Worm (Caenorhabditis elegans) whole organism, L3 larva: ENCODE results near the gene ocr-2.

Source experiments
- R02D3.7 ChIP-seq: fragments of 150-350 bp; optimal IDR thresholded peaks from 2 replicates; lab custom pipeline; 2014; ENCODE audit warnings: missing biosample characterization, missing genetic modification characterization
- ZK546.5 ChIP-seq: sonication (generic microtip); optimal IDR thresholded peaks from 2 replicates; lab custom pipeline; 2017; ENCODE audit warnings: missing biosample characterization, missing genetic modification characterization
- aly-2 ChIP-seq: fragments of 150-350 bp; optimal IDR thresholded peaks from 2 replicates; lab custom pipeline; 2014; ENCODE audit warnings: missing biosample characterization, missing genetic modification characterization
- ama-1 ChIP-seq: fragments of 150-350 bp; optimal IDR thresholded peaks from 2 replicates; lab custom pipeline; 2018
- ceh-28 ChIP-seq: fragments of 150-350 bp; optimal IDR thresholded peaks from 2 replicates; lab custom pipeline; 2014; ENCODE audit warnings: missing biosample characterization, missing genetic modification reagents, missing genetic modification characterization
- ceh-82 ChIP-seq: fragments of 150-350 bp; optimal IDR thresholded peaks from 2 replicates; lab custom pipeline; 2014; ENCODE audit warnings: missing biosample characterization, missing genetic modification characterization
- daf-12 ChIP-seq: fragments of 150-350 bp; optimal IDR thresholded peaks from 2 replicates; lab custom pipeline; 2014; ENCODE audit warnings: missing biosample characterization, missing genetic modification reagents, missing genetic modification characterization
- egl-5 ChIP-seq: fragments of 150-350 bp; optimal IDR thresholded peaks from 2 replicates; lab custom pipeline; 2017; ENCODE audit warnings: missing biosample characterization, missing genetic modification reagents, missing genetic modification characterization, inconsistent platforms
- elt-1 ChIP-seq: fragments of 150-350 bp; optimal IDR thresholded peaks from 2 replicates; lab custom pipeline; 2014; ENCODE audit warnings: missing biosample characterization, missing genetic modification characterization
- elt-2 ChIP-seq: sonication (generic microtip); optimal IDR thresholded peaks from 2 replicates; lab custom pipeline; 2016; ENCODE audit warnings: missing genetic modification reagents, mild to moderate bottlenecking, missing genetic modification characterization, missing compliant biosample characterization
- elt-3 ChIP-seq, 3 experiments: fragments of 150-350 bp in 1 of 3; sonication (generic microtip) in 2 of 3; optimal IDR thresholded peaks; 2 replicates in 2 of 3; 4 replicates in 1 of 3; lab custom pipeline; 2014 to 2017; ENCODE audit warnings: missing biosample characterization in 3 of 3, missing genetic modification characterization in 3 of 3
- eor-1 ChIP-seq, 2 experiments: fragments of 150-350 bp; optimal IDR thresholded peaks; 2 replicates each; lab custom pipeline; 2014 to 2018; ENCODE audit warnings: missing biosample characterization in 2 of 2, missing genetic modification characterization in 2 of 2
- fkh-2 ChIP-seq: fragments of 150-350 bp; optimal IDR thresholded peaks from 2 replicates; lab custom pipeline; 2014; ENCODE audit warnings: missing biosample characterization, missing genetic modification reagents, missing genetic modification characterization
- fos-1 ChIP-seq: fragments of 150-350 bp; optimal IDR thresholded peaks from 2 replicates; lab custom pipeline; 2014; ENCODE audit warnings: missing biosample characterization, missing genetic modification characterization
- jun-1 ChIP-seq: fragments of 150-350 bp; optimal IDR thresholded peaks from 2 replicates; lab custom pipeline; 2014; ENCODE audit warnings: missing biosample characterization, missing genetic modification reagents, missing genetic modification characterization
- lin-15B ChIP-seq: fragments of 150-350 bp; optimal IDR thresholded peaks from 2 replicates; lab custom pipeline; 2014; ENCODE audit warnings: missing biosample characterization, missing genetic modification characterization
- lin-39 ChIP-seq: fragments of 150-350 bp; optimal IDR thresholded peaks from 2 replicates; lab custom pipeline; 2018; ENCODE audit warnings: missing biosample characterization, missing genetic modification reagents, missing genetic modification characterization
- lsy-12 ChIP-seq: sonication (generic microtip); optimal IDR thresholded peaks from 2 replicates; lab custom pipeline; 2016; ENCODE audit warnings: mild to moderate bottlenecking, missing genetic modification characterization, missing compliant biosample characterization
- nfya-1 ChIP-seq: sonication (generic microtip); optimal IDR thresholded peaks from 2 replicates; lab custom pipeline; 2017; ENCODE audit warnings: missing genetic modification characterization, mild to moderate bottlenecking, missing compliant biosample characterization, antibody characterized with exemption, moderate library complexity; ENCODE audit not compliant: insufficient read depth
- nhr-12 ChIP-seq: fragments of 150-350 bp; optimal IDR thresholded peaks from 2 replicates; lab custom pipeline; 2014; ENCODE audit warnings: missing biosample characterization, missing genetic modification characterization
- nhr-23 ChIP-seq: fragments of 150-350 bp; optimal IDR thresholded peaks from 2 replicates; lab custom pipeline; 2014; ENCODE audit warnings: missing biosample characterization, missing genetic modification reagents, missing genetic modification characterization
- nhr-25 ChIP-seq: sonication (generic microtip); optimal IDR thresholded peaks from 2 replicates; lab custom pipeline; 2017; ENCODE audit warnings: missing biosample characterization, missing genetic modification characterization
- nhr-28 ChIP-seq: fragments of 150-350 bp; optimal IDR thresholded peaks from 2 replicates; lab custom pipeline; 2014; ENCODE audit warnings: missing biosample characterization, missing genetic modification characterization
- nhr-67 ChIP-seq: fragments of 150-350 bp; optimal IDR thresholded peaks from 2 replicates; lab custom pipeline; 2014; ENCODE audit warnings: missing biosample characterization, missing genetic modification characterization
- nhr-76 ChIP-seq: fragments of 150-350 bp; sonication (generic microtip); optimal IDR thresholded peaks from 5 replicates; lab custom pipeline; 2014; ENCODE audit warnings: missing biosample characterization, missing genetic modification characterization
- pha-4 ChIP-seq: fragments of 150-350 bp; optimal IDR thresholded peaks from 2 replicates; lab custom pipeline; 2014; ENCODE audit warnings: missing biosample characterization, missing genetic modification reagents, missing genetic modification characterization
- sea-2 ChIP-seq: fragments of 150-350 bp; sonication (generic microtip); optimal IDR thresholded peaks from 4 replicates; lab custom pipeline; 2014; ENCODE audit warnings: missing biosample characterization, missing genetic modification reagents, missing genetic modification characterization
- skn-1 ChIP-seq: fragments of 150-350 bp; optimal IDR thresholded peaks from 2 replicates; lab custom pipeline; 2014; ENCODE audit warnings: missing biosample characterization, missing genetic modification characterization
- snpc-4 ChIP-seq: fragments of 150-350 bp; optimal IDR thresholded peaks from 2 replicates; lab custom pipeline; 2014; ENCODE audit warnings: missing biosample characterization, missing genetic modification characterization
- tbx-2 ChIP-seq: sonication (generic microtip); optimal IDR thresholded peaks from 2 replicates; lab custom pipeline; 2016; ENCODE audit warnings: mild to moderate bottlenecking, missing genetic modification characterization, missing compliant biosample characterization
- unc-62 ChIP-seq: fragments of 150-350 bp; sonication (generic microtip); optimal IDR thresholded peaks from 4 replicates; lab custom pipeline; 2014; ENCODE audit warnings: missing biosample characterization, missing genetic modification reagents, missing genetic modification characterization
- zag-1 ChIP-seq: fragments of 150-350 bp; optimal IDR thresholded peaks from 2 replicates; lab custom pipeline; 2014; ENCODE audit warnings: missing biosample characterization, missing genetic modification characterization
- ztf-11 ChIP-seq: fragments of 150-350 bp; optimal IDR thresholded peaks from 2 replicates; lab custom pipeline; 2014; ENCODE audit warnings: missing biosample characterization, missing genetic modification characterization
- ztf-4 ChIP-seq: fragments of 150-350 bp; optimal IDR thresholded peaks from 2 replicates; lab custom pipeline; 2014; ENCODE audit warnings: missing biosample characterization, missing genetic modification characterization

ocr-2 gene

ce11 chrIV:8169674-8170073 lies 50.2 kb downstream of the ocr-2 start, which contains the start of gene C07G1.15:
Gene C07G1.15, plus strand, starts transcription at chrIV:8169974.
- TF ChIP-seq ceh-82 (tag; lab: Kevin White, UChicago) (no peak), egl-5 (tag; lab: Kevin White, UChicago) (no peak), nhr-12 (tag; lab: Kevin White, UChicago) (no peak), eor-1 (tag; optimal IDR thresholded peaks at IDR 0.05; lab: Kevin White, UChicago) (no peak), ztf-11 (tag; lab: Kevin White, UChicago) (no peak), ztf-4 (tag; lab: Kevin White, UChicago) (no peak), ZK546.5 (tag; lab: Kevin White, UChicago) (no peak), elt-2 (tag; lab: Kevin White, UChicago) (no peak), elt-3 (tag; optimal IDR thresholded peaks at IDR 0.05; lab: Kevin White, UChicago) (no peak), lin-15B (no peak), nfya-1 (tag; lab: Kevin White, UChicago) (no peak), elt-1 (tag; lab: Kevin White, UChicago) (no peak), lsy-12 (tag; lab: Kevin White, UChicago) (no peak), tbx-2 (tag; lab: Kevin White, UChicago) (no peak), nhr-25 (tag; lab: Kevin White, UChicago) (no peak), unc-62 (GFP tag; lab: Kevin White, UChicago) (no peak)

ce11 chrIV:8168660-8169059 lies 51.2 kb downstream of the ocr-2 start, which contains the start of gene clec-52:
Gene clec-52, minus strand, starts transcription at chrIV:8168760.
- TF ChIP-seq elt-3 (tag; optimal IDR thresholded peaks at IDR 0.05; lab: Kevin White, UChicago) = no peak
- no peak for TF ChIP-seq nhr-28 (tag; lab: Kevin White, UChicago)
- no peak for TF ChIP-seq ztf-4 (tag; lab: Kevin White, UChicago)
- TF ChIP-seq ZK546.5 (tag; lab: Kevin White, UChicago) = no peak
- no peak for TF ChIP-seq sea-2
- TF ChIP-seq elt-2 (tag; lab: Kevin White, UChicago) = peak; percentile 23

DNA sequence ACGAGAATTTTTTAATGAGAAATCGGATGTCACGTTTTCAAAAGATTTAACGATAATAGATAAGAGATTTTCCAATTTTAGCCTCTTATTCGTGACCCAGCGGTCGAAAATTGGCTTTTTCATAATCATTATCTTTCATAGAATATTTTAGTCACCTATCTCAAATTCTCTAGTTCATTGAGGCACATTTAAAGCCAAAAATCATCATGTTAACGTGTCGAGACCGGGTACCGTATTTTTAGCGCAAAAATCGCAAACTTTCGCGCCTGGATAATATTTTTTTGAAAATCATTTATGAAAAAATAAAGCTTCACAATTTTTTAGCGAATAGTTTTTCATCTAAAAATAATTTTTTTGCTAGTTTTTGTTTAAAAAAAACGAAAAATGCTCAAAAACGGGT lies 53.9 kb downstream of the ocr-2 start, which contains the start of gene B0218.7:
TSS of gene B0218.7 (minus strand) at position 101 of the 400 bp plus-strand sequence.
- no peak for TF ChIP-seq ama-1 (lab: Kevin White, UChicago)
- TF ChIP-seq nhr-12 (tag; lab: Kevin White, UChicago) = no peak
- TF ChIP-seq nfya-1 (tag; lab: Kevin White, UChicago) = no peak
- no peak for TF ChIP-seq fkh-2 (tag; lab: Kevin White, UChicago)
- no peak for TF ChIP-seq unc-62 (GFP tag; lab: Kevin White, UChicago)
- no peak for TF ChIP-seq jun-1 (tag; lab: Kevin White, UChicago)
- TF ChIP-seq R02D3.7 (tag; lab: Kevin White, UChicago) = no peak
- no peak for TF ChIP-seq elt-1 (tag; lab: Kevin White, UChicago)
- no peak for TF ChIP-seq fos-1 (tag; lab: Kevin White, UChicago)
- TF ChIP-seq nhr-76 (tag; lab: Kevin White, UChicago) = no peak
- no peak for TF ChIP-seq nhr-67 (tag; lab: Kevin White, UChicago)
- TF ChIP-seq nhr-28 (tag; lab: Kevin White, UChicago) = no peak
- TF ChIP-seq lsy-12 (tag; lab: Kevin White, UChicago) = no peak
- no peak for TF ChIP-seq snpc-4
- no peak for TF ChIP-seq eor-1 (tag; optimal IDR thresholded peaks at IDR 0.05; lab: Kevin White, UChicago)
- no peak for TF ChIP-seq skn-1 (tag; lab: Kevin White, UChicago)
- TF ChIP-seq egl-5 (tag; lab: Kevin White, UChicago) = no peak
- no peak for TF ChIP-seq ZK546.5 (tag; lab: Kevin White, UChicago)
- no peak for TF ChIP-seq zag-1 (tag; lab: Kevin White, UChicago)
- TF ChIP-seq aly-2 (tag; lab: Kevin White, UChicago) = no peak

- TF ChIP-seq ztf-4 (tag; lab: Kevin White, UChicago) = no peak
- TF ChIP-seq nhr-12 (tag; lab: Kevin White, UChicago) = no peak
- no peak for TF ChIP-seq ama-1 (lab: Kevin White, UChicago)
- TF ChIP-seq lin-39 (tag; lab: Kevin White, UChicago) = no peak
- no peak for TF ChIP-seq nhr-76 (tag; lab: Kevin White, UChicago)
- no peak for TF ChIP-seq fkh-2 (tag; lab: Kevin White, UChicago)
- no peak for TF ChIP-seq egl-5 (tag; lab: Kevin White, UChicago)
- TF ChIP-seq daf-12 = no peak
- TF ChIP-seq aly-2 (tag; lab: Kevin White, UChicago) = no peak
- no peak for TF ChIP-seq nhr-23 (tag; lab: Kevin White, UChicago)
- no peak for TF ChIP-seq fos-1 (tag; lab: Kevin White, UChicago)
- TF ChIP-seq sea-2 = no peak
- no peak for TF ChIP-seq ceh-28 (tag; lab: Kevin White, UChicago)
- no peak for TF ChIP-seq elt-2 (tag; lab: Kevin White, UChicago)
- TF ChIP-seq tbx-2 (tag; lab: Kevin White, UChicago) = no peak
- TF ChIP-seq pha-4 (tag; lab: Kevin White, UChicago) = no peak
- no peak for TF ChIP-seq ZK546.5 (tag; lab: Kevin White, UChicago)
- TF ChIP-seq snpc-4 = no peak
These were observed 55.4 kb downstream of the ocr-2 start for ce11 chrIV:8164515-8164914.
